Worm (Caenorhabditis elegans): ENCODE measurements around the gene F11D11.22.
"Not testable (repeated sequence)": the region's sequence is repeated elsewhere in the genome, so short reads cannot be mapped to it uniquely, and the experiment has no call there.

F11D11.22 gene

DNA sequence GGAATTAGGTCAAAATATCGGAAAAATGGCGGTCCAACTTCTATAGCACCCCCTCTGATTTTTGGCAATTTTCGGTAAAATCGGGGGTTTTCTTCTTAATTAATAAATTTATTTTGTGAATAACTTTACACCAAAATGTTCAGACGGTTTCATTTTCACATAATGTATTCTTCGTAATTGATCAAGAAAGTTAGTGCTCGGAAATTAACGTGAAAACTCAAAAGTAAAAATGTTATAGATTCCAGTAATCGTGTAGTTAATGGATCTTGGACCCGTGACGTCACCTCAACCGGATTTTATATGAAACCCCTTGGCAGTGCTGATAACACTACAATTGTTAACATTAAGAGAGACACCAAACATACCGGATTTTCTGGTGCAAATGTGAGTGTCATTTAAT lies at the start of gene F11D11.22:
F11D11.22 (plus strand) TSS at position 301 of the 400 bp plus-strand sequence.
- TF ChIP-seq ztf-29 (GFP tag; IDR thresholded peaks at IDR 0.05); ref-1 (GFP tag; conservative IDR thresholded peaks at IDR 0.05); klf-2 (GFP tag; conservative IDR thresholded peaks at IDR 0.05): not testable (repeated sequence)

ce11 chrV:18719412-18719811 lies 42.7 kb upstream of the F11D11.22 start:
- TF ChIP-seq ztf-29 (GFP tag; IDR thresholded peaks at IDR 0.05) (no peak), ref-1 (GFP tag; conservative IDR thresholded peaks at IDR 0.05) (peak; percentile 50; the same call in 1 of the 2 replicates), klf-2 (GFP tag; conservative IDR thresholded peaks at IDR 0.05) (no peak), tab-1 (GFP tag; IDR thresholded peaks at IDR 0.05) (peak; percentile 46; the same call in 1 of the 2 replicates), flt-1 (GFP tag; IDR thresholded peaks at IDR 0.05) (no peak), T22C8.4 (GFP tag; IDR thresholded peaks at IDR 0.05) (no peak), cog-1 (tag; optimal IDR thresholded peaks at IDR 0.05) (no peak), med-1 (GFP tag; optimal IDR thresholded peaks at IDR 0.05; ENCODE audit: insufficient read depth) (no peak)

DNA sequence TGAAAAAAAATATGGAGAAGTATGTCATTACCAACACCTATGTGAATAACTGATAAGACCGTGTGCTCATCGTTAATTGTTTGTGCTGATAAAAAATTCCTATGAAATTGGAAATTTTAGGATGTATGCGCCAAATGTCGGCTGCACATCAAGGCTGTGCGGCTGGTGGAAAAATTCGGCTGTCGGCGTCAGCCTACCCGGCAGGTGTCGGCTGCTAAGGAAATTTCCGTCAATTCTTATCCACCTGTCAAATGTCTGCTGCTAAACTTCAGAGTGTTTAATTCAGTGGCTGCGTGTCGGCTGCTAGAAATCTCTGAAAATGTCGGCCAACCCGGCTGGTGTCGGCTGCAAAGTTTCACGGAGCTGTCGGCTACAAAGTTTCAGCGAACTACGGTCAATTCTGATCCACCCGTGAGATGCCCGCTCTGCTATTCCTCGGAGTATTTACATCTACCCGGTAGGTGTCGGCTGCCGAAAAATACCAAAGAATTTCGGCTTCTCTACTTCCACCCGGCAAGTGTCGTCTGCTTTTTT lies 42.1 kb upstream of the F11D11.22 start, which contains the start of gene Y17D7C.2:
Y17D7C.2 (minus strand) TSS at position 32 of the 534 bp plus-strand sequence.
- TF ChIP-seq ztf-29 (GFP tag; IDR thresholded peaks at IDR 0.05), result no peak
- TF ChIP-seq T22C8.4 (GFP tag; IDR thresholded peaks at IDR 0.05), result 0 out of 2 replicates have a peak, but pooled peaks have one; percentile 30
- 0 out of 2 replicates have a peak, but pooled peaks have one; percentile 60 for TF ChIP-seq tab-1 (GFP tag; IDR thresholded peaks at IDR 0.05)
- TF ChIP-seq med-1 (GFP tag; optimal IDR thresholded peaks at IDR 0.05; ENCODE audit: insufficient read depth), result peak; percentile 44

DNA sequence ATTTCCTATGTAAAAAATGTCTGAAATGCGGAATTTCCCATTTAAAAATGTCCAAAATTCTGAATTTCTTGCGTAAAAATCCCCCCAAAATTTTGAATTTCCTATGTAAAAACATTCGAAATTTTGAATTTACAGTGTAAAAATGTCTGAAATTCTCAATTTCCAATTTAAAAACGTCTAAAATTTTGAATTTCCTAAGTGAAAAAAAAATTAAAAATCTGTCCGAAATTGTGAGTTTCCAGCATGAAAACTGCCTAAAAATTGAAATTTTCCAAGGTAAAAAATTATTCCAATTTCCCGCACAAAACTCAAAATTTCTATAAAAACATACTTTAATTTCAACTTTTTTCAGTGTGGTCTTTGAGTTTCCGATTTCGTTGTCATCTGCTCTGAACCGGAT lies 40.3 kb upstream of the F11D11.22 start:
- TF ChIP-seq tab-1 (GFP tag; IDR thresholded peaks at IDR 0.05) (no peak), ztf-23 (GFP tag; IDR thresholded peaks at IDR 0.05) (no peak), ref-1 (GFP tag; conservative IDR thresholded peaks at IDR 0.05) (no peak), cog-1 (tag; optimal IDR thresholded peaks at IDR 0.05) (no peak), ztf-29 (GFP tag; IDR thresholded peaks at IDR 0.05) (no peak), T22C8.4 (GFP tag; IDR thresholded peaks at IDR 0.05) (no peak), flt-1 (GFP tag; IDR thresholded peaks at IDR 0.05) (no peak), klf-2 (GFP tag; conservative IDR thresholded peaks at IDR 0.05) (no peak), med-1 (GFP tag; optimal IDR thresholded peaks at IDR 0.05; ENCODE audit: insufficient read depth) (no peak)

- 0 out of 2 replicates have a peak, but pooled peaks have one; percentile 12 for TF ChIP-seq T22C8.4 (GFP tag; IDR thresholded peaks at IDR 0.05)
- TF ChIP-seq flt-1 (GFP tag; IDR thresholded peaks at IDR 0.05), result no peak
- TF ChIP-seq tab-1 (GFP tag; IDR thresholded peaks at IDR 0.05), result 0 out of 2 replicates have a peak, but pooled peaks have one; percentile 53
- no peak for TF ChIP-seq ref-1 (GFP tag; conservative IDR thresholded peaks at IDR 0.05)
These were observed 39.4 kb upstream of the F11D11.22 start for ce11 chrV:18722510-18723299.

- TF ChIP-seq ztf-29 (GFP tag; IDR thresholded peaks at IDR 0.05), result no peak
- TF ChIP-seq cog-1 (tag; optimal IDR thresholded peaks at IDR 0.05), result peak; percentile 97
- peak; percentile 99 for TF ChIP-seq T22C8.4 (GFP tag; IDR thresholded peaks at IDR 0.05)
These were observed 38.5 kb upstream of the F11D11.22 start for ce11 chrV:18723604-18724003.

- no peak for TF ChIP-seq klf-2 (GFP tag; conservative IDR thresholded peaks at IDR 0.05)
- no peak for TF ChIP-seq flt-1 (GFP tag; IDR thresholded peaks at IDR 0.05)
- no peak for TF ChIP-seq cog-1 (tag; optimal IDR thresholded peaks at IDR 0.05)
- TF ChIP-seq T22C8.4 (GFP tag; IDR thresholded peaks at IDR 0.05), result no peak
- no peak for TF ChIP-seq med-1 (GFP tag; optimal IDR thresholded peaks at IDR 0.05; ENCODE audit: insufficient read depth)
- TF ChIP-seq ztf-29 (GFP tag; IDR thresholded peaks at IDR 0.05), result no peak
- no peak for TF ChIP-seq ztf-23 (GFP tag; IDR thresholded peaks at IDR 0.05)
- TF ChIP-seq tab-1 (GFP tag; IDR thresholded peaks at IDR 0.05), result no peak
- no peak for TF ChIP-seq ref-1 (GFP tag; conservative IDR thresholded peaks at IDR 0.05)
These were observed 38.1 kb upstream of the F11D11.22 start for ce11 chrV:18724076-18724475.

- TF ChIP-seq cog-1 (tag; optimal IDR thresholded peaks at IDR 0.05), result no peak
- TF ChIP-seq flt-1 (GFP tag; IDR thresholded peaks at IDR 0.05), result no peak
- no peak for TF ChIP-seq tab-1 (GFP tag; IDR thresholded peaks at IDR 0.05)
- TF ChIP-seq med-1 (GFP tag; optimal IDR thresholded peaks at IDR 0.05; ENCODE audit: insufficient read depth), result no peak
- TF ChIP-seq ztf-29 (GFP tag; IDR thresholded peaks at IDR 0.05), result no peak
- TF ChIP-seq T22C8.4 (GFP tag; IDR thresholded peaks at IDR 0.05), result no peak
- TF ChIP-seq klf-2 (GFP tag; conservative IDR thresholded peaks at IDR 0.05), result no peak
- TF ChIP-seq ref-1 (GFP tag; conservative IDR thresholded peaks at IDR 0.05), result no peak
- TF ChIP-seq ztf-23 (GFP tag; IDR thresholded peaks at IDR 0.05), result no peak
These were observed 36.3 kb upstream of the F11D11.22 start for ce11 chrV:18725858-18726257.

- no peak for TF ChIP-seq flt-1 (GFP tag; IDR thresholded peaks at IDR 0.05)
- no peak for TF ChIP-seq med-1 (GFP tag; optimal IDR thresholded peaks at IDR 0.05; ENCODE audit: insufficient read depth)
- no peak for TF ChIP-seq klf-2 (GFP tag; conservative IDR thresholded peaks at IDR 0.05)
- no peak for TF ChIP-seq T22C8.4 (GFP tag; IDR thresholded peaks at IDR 0.05)
- no peak for TF ChIP-seq tab-1 (GFP tag; IDR thresholded peaks at IDR 0.05)
- no peak for TF ChIP-seq ztf-23 (GFP tag; IDR thresholded peaks at IDR 0.05)
- TF ChIP-seq cog-1 (tag; optimal IDR thresholded peaks at IDR 0.05), result no peak
- TF ChIP-seq ref-1 (GFP tag; conservative IDR thresholded peaks at IDR 0.05), result no peak
- no peak for TF ChIP-seq ztf-29 (GFP tag; IDR thresholded peaks at IDR 0.05)
These were observed 32.7 kb upstream of the F11D11.22 start, which contains the start of gene asp-19 for ce11 chrV:18729324-18729924. Gene asp-19, minus strand, starts transcription at chrV:18729374.
